Worm (Caenorhabditis elegans): ENCODE data around the gene nhr-80.

nhr-80 gene

ce11 chrIII:23862-24261 is 9.2 kb upstream of the nhr-80 start, which contains the start of gene H10E21.5:
H10E21.5 (minus strand) TSS chrIII:23962.
- no peak for TF ChIP-seq mdl-1 (tag; optimal IDR thresholded peaks at IDR 0.05)
- no peak for TF ChIP-seq spr-1 (tag; optimal IDR thresholded peaks at IDR 0.05)
- no peak for TF ChIP-seq ces-1 (GFP tag; optimal IDR thresholded peaks at IDR 0.05)
- TF ChIP-seq saeg-2 (GFP tag; IDR thresholded peaks at IDR 0.05) = no peak
- TF ChIP-seq daf-12 (tag; optimal IDR thresholded peaks at IDR 0.05) = no peak
- TF ChIP-seq mxl-3 (GFP tag; optimal IDR thresholded peaks at IDR 0.05) = no peak
- no peak for TF ChIP-seq ztf-11 (tag; optimal IDR thresholded peaks at IDR 0.05)
- no peak for TF ChIP-seq aly-2 (tag; optimal IDR thresholded peaks at IDR 0.05)

- TF ChIP-seq set-16 (GFP tag; IDR thresholded peaks at IDR 0.05) (peak; percentile 68), sdz-12 (GFP tag; optimal IDR thresholded peaks at IDR 0.05) (no peak)
Measured at ce11 chrIII:21276-21675, 6.6 kb upstream of the nhr-80 start.

- TF ChIP-seq F10B5.3 (tag; optimal IDR thresholded peaks at IDR 0.05) (no peak), mxl-3 (GFP tag; optimal IDR thresholded peaks at IDR 0.05) (no peak), tag-97 (GFP tag; IDR thresholded peaks at IDR 0.05) (no peak), dpl-1 (GFP tag; optimal IDR thresholded peaks at IDR 0.05) (no peak), zip-11 (GFP tag; IDR thresholded peaks at IDR 0.05) (no peak), ceh-44 (GFP tag; IDR thresholded peaks at IDR 0.05) (no peak), ceh-28 (tag; optimal IDR thresholded peaks at IDR 0.05) (no peak), nhr-6 (tag; optimal IDR thresholded peaks at IDR 0.05) (no peak), daf-8 (GFP tag; IDR thresholded peaks at IDR 0.05) (no peak), dmd-6 (GFP tag; IDR thresholded peaks at IDR 0.05) (no peak)
Measured at ce11 chrIII:19509-19908, 4.8 kb upstream of the nhr-80 start, which contains the start of gene H10E21.4. H10E21.4 (minus strand) TSS chrIII:19675.

- TF ChIP-seq lin-1 (GFP tag; IDR thresholded peaks at IDR 0.05) (0 out of 2 replicates have a peak, but pooled peaks have one; percentile 15), pha-4 (GFP tag; IDR thresholded peaks at IDR 0.05) (no peak), pha-4 (tag; optimal IDR thresholded peaks at IDR 0.05) (no peak), D1046.2 (GFP tag; IDR thresholded peaks at IDR 0.05) (no peak), unc-62 (GFP tag; optimal IDR thresholded peaks at IDR 0.05 in 1 of 2) (peak in 1 of 2 experiments; percentile 68), unc-62 (tag; optimal IDR thresholded peaks at IDR 0.05) (no peak), hlh-30 (tag; optimal IDR thresholded peaks at IDR 0.05; ENCODE audit: insufficient read depth) (no peak), F49E8.2 (tag; optimal IDR thresholded peaks at IDR 0.05; ENCODE audit: borderline replicate concordance) (no peak), lsy-2 (tag; optimal IDR thresholded peaks at IDR 0.05) (no peak)
Measured at ce11 chrIII:17558-17957, 2.9 kb upstream of the nhr-80 start.

ce11 chrIII:16797-17196 is 2.1 kb upstream of the nhr-80 start:
- TF ChIP-seq ceh-28 (tag; optimal IDR thresholded peaks at IDR 0.05) (peak; percentile 92), F37D6.2 (tag; optimal IDR thresholded peaks at IDR 0.05) (no peak)

- no peak for TF ChIP-seq daf-12 (tag; optimal IDR thresholded peaks at IDR 0.05)
- TF ChIP-seq snpc-1.2 (GFP tag; IDR thresholded peaks at IDR 0.05) = no peak
- no peak for TF ChIP-seq T20F7.1 (GFP tag; optimal IDR thresholded peaks at IDR 0.05)
- TF ChIP-seq ces-1 (GFP tag; optimal IDR thresholded peaks at IDR 0.05) = no peak
- no peak for TF ChIP-seq D1046.2 (GFP tag; IDR thresholded peaks at IDR 0.05)
- TF ChIP-seq ctbp-1 (GFP tag; IDR thresholded peaks at IDR 0.05) = no peak
- no peak for TF ChIP-seq egl-43 (GFP tag; IDR thresholded peaks at IDR 0.05)
- TF ChIP-seq unc-130 (GFP tag; optimal IDR thresholded peaks at IDR 0.05) = no peak
- no peak for TF ChIP-seq set-16 (GFP tag; IDR thresholded peaks at IDR 0.05)
- no peak for TF ChIP-seq arid-1 (GFP tag; conservative IDR thresholded peaks at IDR 0.05)
- TF ChIP-seq dmd-8 (GFP tag; IDR thresholded peaks at IDR 0.05) = no peak
- TF ChIP-seq snpc-4 (tag; optimal IDR thresholded peaks at IDR 0.05) = no peak
- peak; percentile 95 for TF ChIP-seq nhr-28 (tag; optimal IDR thresholded peaks at IDR 0.05)
- TF ChIP-seq ceh-62 (tag; optimal IDR thresholded peaks at IDR 0.05) = no peak
- TF ChIP-seq dve-1 (tag; optimal IDR thresholded peaks at IDR 0.05; ENCODE audit: insufficient read depth) = peak; percentile 75
- TF ChIP-seq nhr-102 (tag; optimal IDR thresholded peaks at IDR 0.05) = no peak
- no peak for TF ChIP-seq daf-16 (GFP tag; optimal IDR thresholded peaks at IDR 0.05)
- TF ChIP-seq daf-16 (tag; optimal IDR thresholded peaks at IDR 0.05) = peak; percentile 79
- TF ChIP-seq lin-15B (tag; optimal IDR thresholded peaks at IDR 0.05) = no peak
Measured at ce11 chrIII:15224-15822, 654 bp upstream of the nhr-80 start, which contains the start of gene H10E21.1. H10E21.1 (plus strand) TSS chrIII:15772.

Measured in whole organism, L4 larva.